Fruit fly (Drosophila melanogaster) S2 (cell line): ENCODE results near the gene Myo81F.

Experiments
- CG8478 ChIP-seq: fragments of >200 bp; optimal IDR thresholded peaks from 2 replicates; lab custom pipeline; 2018
- CTCF ChIP-seq, 2 experiments: fragments of >200 bp; optimal IDR thresholded peaks; 2 replicates each; lab custom pipeline; 2018

DNA sequence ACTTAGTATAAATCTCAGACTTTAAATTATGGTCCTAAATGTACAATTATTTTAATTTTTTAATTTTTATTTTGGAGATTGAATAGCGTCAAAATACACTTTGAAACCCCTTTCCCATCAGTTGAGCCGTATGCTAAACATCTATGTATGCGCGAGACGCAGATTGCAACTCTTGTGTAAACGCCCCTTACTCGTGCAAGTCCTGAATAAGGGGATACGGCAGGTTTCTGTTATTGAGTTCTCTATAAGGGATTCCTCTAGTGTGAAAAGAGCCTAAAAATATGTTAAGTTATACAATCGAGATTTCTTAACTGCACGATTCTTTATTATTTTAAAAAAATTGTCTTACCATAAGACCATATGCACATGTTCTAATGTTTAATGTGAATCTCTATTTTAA is at the start of gene Myo81F:
- no peak for TF ChIP-seq CTCF (optimal IDR thresholded peaks at IDR 0.05; lab: Kevin White, UChicago)
- no peak for TF ChIP-seq CG8478
